Worm (Caenorhabditis elegans): ENCODE measurements around the gene bgal-2.

The bgal-2 gene

ce11 chrX:6742891-6743290 is 41.3 kb upstream of the bgal-2 start:
- TF ChIP-seq unc-98 (GFP tag; IDR thresholded peaks at IDR 0.05) (no peak), ceh-88 (GFP tag; IDR thresholded peaks at IDR 0.05) (peak; percentile 66; the same call in 1 of the 2 replicates), isw-1 (GFP tag; IDR thresholded peaks at IDR 0.05) (no peak), efl-1 (optimal IDR thresholded peaks at IDR 0.05) (peak; percentile 38 to 42), efl-1 (GFP tag; optimal IDR thresholded peaks at IDR 0.05 in 1 of 2) (peak; percentile 14 to 95), nhr-85 (tag) (peak; percentile 94), sup-37 (GFP tag; optimal IDR thresholded peaks at IDR 0.05) (peak; percentile 31), ceh-90 (tag; optimal IDR thresholded peaks at IDR 0.05) (no peak), rnt-1 (tag; optimal IDR thresholded peaks at IDR 0.05) (peak; percentile 92), C34B4.2 (tag; optimal IDR thresholded peaks at IDR 0.05) (no peak), lin-15B (tag; optimal IDR thresholded peaks at IDR 0.05) (no peak), unc-130 (tag; optimal IDR thresholded peaks at IDR 0.05) (peak; percentile 85), C04F5.9 (tag; optimal IDR thresholded peaks at IDR 0.05) (peak; percentile 48), xbp-1 (tag; optimal IDR thresholded peaks at IDR 0.05) (peak; percentile 81), nhr-47 (tag; optimal IDR thresholded peaks at IDR 0.05) (peak; percentile 77), zip-4 (GFP tag; optimal IDR thresholded peaks at IDR 0.05) (no peak), ztf-4 (tag; optimal IDR thresholded peaks at IDR 0.05) (peak; percentile 77), F16B12.6 (tag; optimal IDR thresholded peaks at IDR 0.05) (no peak), nhr-11 (tag; optimal IDR thresholded peaks at IDR 0.05) (peak; percentile 60), lin-39 (tag; optimal IDR thresholded peaks at IDR 0.05) (peak; percentile 88), Y116A8C.19 (tag; optimal IDR thresholded peaks at IDR 0.05; ENCODE audit: borderline replicate concordance) (no peak), alr-1 (tag; optimal IDR thresholded peaks at IDR 0.05; ENCODE audit: borderline replicate concordance) (no peak), ceh-82 (tag; optimal IDR thresholded peaks at IDR 0.05) (peak in 2 of 3 experiments; percentile 18 to 44), dpl-1 (GFP tag; optimal IDR thresholded peaks at IDR 0.05) (peak; percentile 33 to 48 (median 35)), hlh-4 (tag; optimal IDR thresholded peaks at IDR 0.05) (no peak), egl-13 (tag; optimal IDR thresholded peaks at IDR 0.05) (no peak), mdl-1 (tag; optimal IDR thresholded peaks at IDR 0.05) (peak in 1 of 2 experiments; percentile 97), pqm-1 (tag; optimal IDR thresholded peaks at IDR 0.05) (no peak), grh-1 (GFP tag; IDR thresholded peaks at IDR 0.05) (peak; percentile 64), elt-2 (tag; optimal IDR thresholded peaks at IDR 0.05) (peak; percentile 42), mab-9 (GFP tag; IDR thresholded peaks at IDR 0.05) (no peak; the same call in 1 of the 2 replicates), nhr-12 (tag; optimal IDR thresholded peaks at IDR 0.05) (no peak), elt-3 (tag; optimal IDR thresholded peaks at IDR 0.05) (peak in 5 of 6 experiments; percentile 37 to 91 (median 68)), nhr-90 (tag; optimal IDR thresholded peaks at IDR 0.05; ENCODE audit: poor library complexity) (peak; percentile 81), snpc-4 (tag; optimal IDR thresholded peaks at IDR 0.05) (no peak), ama-1 (optimal IDR thresholded peaks at IDR 0.05) (peak; percentile 97), dsc-1 (tag; optimal IDR thresholded peaks at IDR 0.05) (peak; percentile 13), hlh-17 (GFP tag; optimal IDR thresholded peaks at IDR 0.05; ENCODE audit: borderline replicate concordance) (no peak), ceh-8 (GFP tag; optimal IDR thresholded peaks at IDR 0.05) (peak; percentile 0), ztf-11 (tag; optimal IDR thresholded peaks at IDR 0.05) (no peak), aly-2 (tag; optimal IDR thresholded peaks at IDR 0.05) (peak; percentile 12), nhr-237 (tag; optimal IDR thresholded peaks at IDR 0.05) (no peak), nhr-77 (tag; optimal IDR thresholded peaks at IDR 0.05) (peak; percentile 24), lin-35 (GFP tag; optimal IDR thresholded peaks at IDR 0.05) (peak; percentile 46 to 86), irx-1 (tag; optimal IDR thresholded peaks at IDR 0.05) (peak; percentile 76), ceh-63 (GFP tag; optimal IDR thresholded peaks at IDR 0.05) (no peak), ces-1 (GFP tag; optimal IDR thresholded peaks at IDR 0.05) (no peak), unc-30 (tag; optimal IDR thresholded peaks at IDR 0.05) (no peak), ets-5 (GFP tag; IDR thresholded peaks at IDR 0.05) (no peak), swsn-7 (tag; optimal IDR thresholded peaks at IDR 0.05) (peak; percentile 81), efl-3 (GFP tag; optimal IDR thresholded peaks at IDR 0.05) (no peak), zag-1 (tag; optimal IDR thresholded peaks at IDR 0.05) (no peak), fkh-4 (tag; optimal IDR thresholded peaks at IDR 0.05; ENCODE audit: borderline replicate concordance) (no peak)

All from whole organism, L1 larva.